Fruit fly (Drosophila melanogaster) whole organism, prepupa: ENCODE data around the gene mRpS23.
A peak's percentile ranks its signal among the peaks of the same experiment; 100 is the strongest.

Experiments
- Blimp-1 ChIP-seq: fragments of 200-800 bp; sonication (Bioruptor generic); optimal IDR thresholded peaks from 3 replicates; lab custom pipeline; 2017; ENCODE audit warnings: missing biosample characterization, missing genetic modification characterization, mild to moderate bottlenecking, moderate library complexity, missing genetic modification reagents
- CG11294 ChIP-seq: fragments of 200-800 bp; sonication (Bioruptor generic); IDR thresholded peaks from 2 replicates; pipeline ENCODE4 v1.3.6; 2022; ENCODE audit warnings: missing biosample characterization, missing genetic modification characterization
- CG3032 ChIP-seq: fragments of 200-800 bp; optimal IDR thresholded peaks from 2 replicates; lab custom pipeline; 2019; ENCODE audit warnings: missing biosample characterization, mild to moderate bottlenecking, missing genetic modification characterization, moderate library complexity
- CG31627 ChIP-seq: fragments of 200-800 bp; sonication (Bioruptor generic); optimal IDR thresholded peaks from 3 replicates; lab custom pipeline; 2016; ENCODE audit warnings: missing biosample characterization, missing genetic modification characterization
- CG34406 ChIP-seq: fragments of 200-800 bp; sonication (Bioruptor generic); optimal IDR thresholded peaks from 3 replicates; lab custom pipeline; 2016; ENCODE audit warnings: missing biosample characterization, missing genetic modification characterization
- CG3919 ChIP-seq: fragments of 200-800 bp; sonication (Bioruptor generic); optimal IDR thresholded peaks from 3 replicates; lab custom pipeline; 2016; ENCODE audit warnings: missing biosample characterization, missing genetic modification characterization
- CG4318 ChIP-seq: fragments of 200-800 bp; sonication (Bioruptor generic); optimal IDR thresholded peaks from 3 replicates; lab custom pipeline; 2017; ENCODE audit warnings: missing biosample characterization, mild to moderate bottlenecking, missing genetic modification characterization
- CG6163 ChIP-seq: fragments of 200-800 bp; sonication (Bioruptor generic); IDR thresholded peaks from 3 replicates; pipeline ENCODE4 v1.3.6; 2022; ENCODE audit warnings: missing biosample characterization, missing genetic modification characterization
- CG6276 ChIP-seq: fragments of 200-800 bp; sonication (Bioruptor generic); optimal IDR thresholded peaks from 2 replicates; lab custom pipeline; 2017; ENCODE audit warnings: missing biosample characterization, mild to moderate bottlenecking, missing genetic modification characterization
- CG6808 ChIP-seq: fragments of 200-800 bp; sonication (Bioruptor generic); optimal IDR thresholded peaks from 3 replicates; lab custom pipeline; 2017; ENCODE audit warnings: missing biosample characterization, missing genetic modification characterization, mild to moderate bottlenecking, moderate library complexity, missing genetic modification reagents
- CG7368 ChIP-seq: fragments of 200-800 bp; sonication (Bioruptor generic); optimal IDR thresholded peaks from 3 replicates; lab custom pipeline; 2016; ENCODE audit warnings: missing biosample characterization, missing genetic modification characterization
- CG8119 ChIP-seq: fragments of 200-800 bp; sonication (Bioruptor generic); IDR thresholded peaks from 3 replicates; pipeline ENCODE4 v1.3.6; 2022; ENCODE audit warnings: missing biosample characterization, missing genetic modification characterization
- CG8632 ChIP-seq: fragments of 200-800 bp; sonication (Bioruptor generic); optimal IDR thresholded peaks from 3 replicates; lab custom pipeline; 2016; ENCODE audit warnings: missing biosample characterization, missing genetic modification characterization
- Eip75B ChIP-seq: fragments of 200-800 bp; sonication (Bioruptor generic); optimal IDR thresholded peaks from 3 replicates; lab custom pipeline; 2016; ENCODE audit warnings: missing biosample characterization, missing genetic modification characterization
- Eip78C ChIP-seq: fragments of 200-800 bp; sonication (Bioruptor generic); peaks from one replicate; lab custom pipeline; 2016; ENCODE audit warnings: missing biosample characterization, missing genetic modification characterization
- Eip93F ChIP-seq: fragments of 200-800 bp; sonication (Bioruptor generic); optimal IDR thresholded peaks from 2 replicates; lab custom pipeline; 2016; ENCODE audit warnings: missing biosample characterization, mild to moderate bottlenecking, missing genetic modification characterization
- Ets21C ChIP-seq: fragments of 200-800 bp; sonication (Bioruptor generic); optimal IDR thresholded peaks from 3 replicates; lab custom pipeline; 2016; ENCODE audit warnings: missing biosample characterization, missing genetic modification characterization
- Ets96B ChIP-seq: fragments of 200-800 bp; optimal IDR thresholded peaks from 2 replicates; lab custom pipeline; 2019; ENCODE audit warnings: missing biosample characterization, mild to moderate bottlenecking, missing genetic modification characterization, moderate library complexity
- Gug ChIP-seq: fragments of 200-800 bp; sonication (Bioruptor generic); IDR thresholded peaks from 2 replicates; pipeline ENCODE4 v1.3.6; 2022; ENCODE audit warnings: missing biosample characterization, missing genetic modification characterization
- Hr38 ChIP-seq: sonication (Bioruptor generic); optimal IDR thresholded peaks from 2 replicates; lab custom pipeline; 2016; ENCODE audit warnings: missing biosample characterization, missing genetic modification characterization
- Hr4 ChIP-seq: fragments of 200-800 bp; sonication (Bioruptor generic); optimal IDR thresholded peaks from 3 replicates; lab custom pipeline; 2016; ENCODE audit warnings: missing biosample characterization, missing genetic modification characterization
- Lpt ChIP-seq: fragments of 200-800 bp; sonication (Bioruptor generic); optimal IDR thresholded peaks from 3 replicates; lab custom pipeline; 2016; ENCODE audit warnings: missing biosample characterization, missing genetic modification characterization
- Smox ChIP-seq: fragments of 200-800 bp; sonication (Bioruptor generic); optimal IDR thresholded peaks from 3 replicates; lab custom pipeline; 2016; ENCODE audit warnings: missing biosample characterization, missing genetic modification characterization
- Sox102F ChIP-seq: fragments of 200-800 bp; sonication (Bioruptor generic); optimal IDR thresholded peaks from 2 replicates; lab custom pipeline; 2016; ENCODE audit warnings: missing biosample characterization, mild to moderate bottlenecking, missing genetic modification characterization
- Sox15 ChIP-seq: fragments of 200-800 bp; sonication (Bioruptor generic); optimal IDR thresholded peaks from 3 replicates; lab custom pipeline; 2016; ENCODE audit warnings: missing biosample characterization, missing genetic modification characterization
- achi ChIP-seq: fragments of 200-800 bp; sonication (Bioruptor generic); optimal IDR thresholded peaks from 3 replicates; lab custom pipeline; 2016; ENCODE audit warnings: missing biosample characterization, missing genetic modification characterization
- acj6 ChIP-seq: fragments of 200-800 bp; sonication (Bioruptor generic); optimal IDR thresholded peaks from 3 replicates; lab custom pipeline; 2016; ENCODE audit warnings: missing biosample characterization, missing genetic modification characterization
- cyc ChIP-seq: fragments of 200-800 bp; sonication (Bioruptor generic); optimal IDR thresholded peaks from 3 replicates; lab custom pipeline; 2016; ENCODE audit warnings: missing biosample characterization, missing genetic modification characterization
- dac ChIP-seq: fragments of 200-800 bp; sonication (Bioruptor generic); optimal IDR thresholded peaks from 2 replicates; lab custom pipeline; 2017; ENCODE audit warnings: missing biosample characterization, mild to moderate bottlenecking, missing genetic modification characterization
- eg ChIP-seq: fragments of 200-800 bp; sonication (Bioruptor generic); IDR thresholded peaks from 3 replicates; pipeline ENCODE4 v1.3.6; 2022; ENCODE audit warnings: missing biosample characterization, missing genetic modification characterization
- esn ChIP-seq: fragments of 200-800 bp; sonication (Bioruptor generic); optimal IDR thresholded peaks from 2 replicates; lab custom pipeline; 2016; ENCODE audit warnings: missing biosample characterization, mild to moderate bottlenecking, missing genetic modification characterization, moderate library complexity
- fd59A ChIP-seq: fragments of 200-800 bp; sonication (Bioruptor generic); optimal IDR thresholded peaks from 2 replicates; lab custom pipeline; 2017; ENCODE audit warnings: missing biosample characterization, mild to moderate bottlenecking, missing genetic modification characterization, missing genetic modification reagents
- fd85E ChIP-seq: fragments of 200-800 bp; sonication (Bioruptor generic); optimal IDR thresholded peaks from 3 replicates; lab custom pipeline; 2016; ENCODE audit warnings: missing biosample characterization, missing genetic modification characterization
- fkh ChIP-seq: fragments of 200-800 bp; sonication (Bioruptor generic); optimal IDR thresholded peaks from 3 replicates; lab custom pipeline; 2017; ENCODE audit warnings: missing biosample characterization, mild to moderate bottlenecking, missing genetic modification characterization, moderate library complexity
- lz ChIP-seq: fragments of 200-800 bp; sonication (Bioruptor generic); optimal IDR thresholded peaks from 3 replicates; lab custom pipeline; 2016; ENCODE audit warnings: missing biosample characterization, missing genetic modification characterization
- net ChIP-seq: fragments of 200-800 bp; sonication (Bioruptor generic); optimal IDR thresholded peaks from 3 replicates; lab custom pipeline; 2016; ENCODE audit warnings: missing biosample characterization, missing genetic modification characterization
- spab ChIP-seq: fragments of 200-800 bp; sonication (Bioruptor generic); optimal IDR thresholded peaks from 2 replicates; lab custom pipeline; 2017; ENCODE audit warnings: missing biosample characterization, mild to moderate bottlenecking, missing genetic modification characterization, missing genetic modification reagents
- ss ChIP-seq, 2 experiments: fragments of 200-800 bp; sonication (Bioruptor generic); optimal IDR thresholded peaks; 2 replicates in 1 of 2; 3 replicates in 1 of 2; lab custom pipeline; 2017 to 2018; ENCODE audit warnings: mild to moderate bottlenecking in 2 of 2, missing biosample characterization in 2 of 2, missing genetic modification characterization in 2 of 2, moderate library complexity in 1 of 2
- svp ChIP-seq: fragments of 200-800 bp; sonication (Bioruptor generic); peaks from one replicate; lab custom pipeline; 2016; ENCODE audit warnings: missing biosample characterization, missing genetic modification characterization
- topi ChIP-seq: fragments of 200-800 bp; sonication (Bioruptor generic); optimal IDR thresholded peaks from 3 replicates; lab custom pipeline; 2016; ENCODE audit warnings: missing biosample characterization, missing genetic modification characterization

The mRpS23 gene

dm6 chr2L:13837579-13837978 is 2.7 kb upstream of the mRpS23 start (continued):
- TF ChIP-seq CG7368 (GFP tag; lab: Kevin White, UChicago) (no peak), fd59A (GFP tag; lab: Kevin White, UChicago) (no peak), Ets21C (GFP tag; lab: Kevin White, UChicago) (no peak), achi (GFP tag; lab: Kevin White, UChicago) (no peak), Lpt (GFP tag; lab: Kevin White, UChicago) (peak; percentile 20), fd85E (GFP tag; lab: Kevin White, UChicago) (no peak), dac (no peak), fkh (GFP tag; lab: Kevin White, UChicago) (no peak), esn (GFP tag; lab: Kevin White, UChicago) (no peak), spab (GFP tag; lab: Kevin White, UChicago) (no peak), CG3032 (no peak), CG8632 (GFP tag; lab: Kevin White, UChicago) (no peak), Sox15 (GFP tag; lab: Kevin White, UChicago) (no peak), Gug (GFP tag; lab: Robert Waterston, UW) (no peak), CG6276 (no peak), CG31627 (GFP tag; lab: Kevin White, UChicago) (no peak), eg (GFP tag; lab: Robert Waterston, UW) (no peak), Smox (GFP tag; lab: Kevin White, UChicago) (no peak), Hr4 (GFP tag; lab: Kevin White, UChicago) (no peak), CG34406 (GFP tag; lab: Kevin White, UChicago) (no peak), topi (GFP tag; lab: Kevin White, UChicago) (peak; percentile 4), acj6 (GFP tag; lab: Kevin White, UChicago) (no peak), Hr38 (GFP tag; lab: Kevin White, UChicago) (no peak), Sox102F (GFP tag; lab: Kevin White, UChicago) (no peak), Ets96B (no peak), CG3919 (GFP tag; lab: Kevin White, UChicago) (no peak), net (GFP tag; lab: Kevin White, UChicago) (no peak), Blimp-1 (peak; percentile 29), CG6808 (GFP tag; lab: Kevin White, UChicago) (no peak), Eip78C (GFP tag; lab: Kevin White, UChicago) (peak; percentile 79), CG4318 (GFP tag; lab: Kevin White, UChicago) (no peak), cyc (GFP tag; lab: Kevin White, UChicago) (no peak)
- TF ChIP-seq, all 60 proteins: peak for 8

- TF ChIP-seq eg (GFP tag; lab: Robert Waterston, UW): 0 out of 3 replicates have a peak, but pooled peaks have one; percentile 19
- no peak for TF ChIP-seq CG6276
These were observed 1.1 kb upstream of the mRpS23 start for dm6 chr2L:13835959-13836358.

- no peak for TF ChIP-seq Eip78C (GFP tag; lab: Kevin White, UChicago)
- no peak for TF ChIP-seq lz (GFP tag; lab: Kevin White, UChicago)
- no peak for TF ChIP-seq fd85E (GFP tag; lab: Kevin White, UChicago)
- no peak for TF ChIP-seq spab (GFP tag; lab: Kevin White, UChicago)
- TF ChIP-seq achi (GFP tag; lab: Kevin White, UChicago): no peak
- TF ChIP-seq esn (GFP tag; lab: Kevin White, UChicago): peak; percentile 14
- TF ChIP-seq CG11294: no peak
- TF ChIP-seq CG31627 (GFP tag; lab: Kevin White, UChicago): peak; percentile 26
- no peak for TF ChIP-seq topi (GFP tag; lab: Kevin White, UChicago)
- TF ChIP-seq Hr38 (GFP tag; lab: Kevin White, UChicago): no peak
- TF ChIP-seq eg (GFP tag; lab: Robert Waterston, UW): 0 out of 3 replicates have a peak, but pooled peaks have one; percentile 15
- TF ChIP-seq Eip75B: no peak
- TF ChIP-seq CG6276: no peak
- TF ChIP-seq net (GFP tag; lab: Kevin White, UChicago): no peak
- no peak for TF ChIP-seq acj6 (GFP tag; lab: Kevin White, UChicago)
- TF ChIP-seq CG8119: 0 out of 3 replicates have a peak, but pooled peaks have one; percentile 12
- no peak for TF ChIP-seq Eip93F (GFP tag; lab: Kevin White, UChicago)
- no peak for TF ChIP-seq Ets96B
- no peak for TF ChIP-seq CG7368 (GFP tag; lab: Kevin White, UChicago)
- no peak for TF ChIP-seq CG6163 (GFP tag; lab: Robert Waterston, UW)
- no peak for TF ChIP-seq cyc (GFP tag; lab: Kevin White, UChicago)
- TF ChIP-seq svp (GFP tag; lab: Kevin White, UChicago): no peak
- TF ChIP-seq ss (GFP tag; optimal IDR thresholded peaks at IDR 0.05; lab: Kevin White, UChicago): no peak
- TF ChIP-seq CG3032: peak; percentile 8
These were observed 1.8 kb downstream of the mRpS23 start, which contains the start of the genes GatC, PolG2 and Polr2C for dm6 chr2L:13833058-13833457. Gene GatC (minus strand): TSS chr2L:13833105. Gene PolG2 (minus strand): TSS chr2L:13833105. Gene Polr2C (plus strand): TSS chr2L:13833337.
